Fruit fly (Drosophila melanogaster) whole organism, prepupa: ENCODE results near the gene CG11454.

Source experiments
- CG10631 ChIP-seq: fragments of 200-800 bp; sonication (Bioruptor generic); optimal IDR thresholded peaks from 2 replicates; lab custom pipeline; 2016; ENCODE audit warnings: missing biosample characterization, missing genetic modification characterization
- CG10669 ChIP-seq: fragments of 200-800 bp; sonication (Bioruptor generic); optimal IDR thresholded peaks from 3 replicates; lab custom pipeline; 2018; ENCODE audit warnings: missing biosample characterization, mild to moderate bottlenecking, missing genetic modification characterization, moderate library complexity
- CG11762 ChIP-seq: fragments of 200-800 bp; sonication (Bioruptor generic); optimal IDR thresholded peaks from 3 replicates; lab custom pipeline; 2016; ENCODE audit warnings: missing biosample characterization, missing genetic modification characterization; ENCODE audit not compliant: insufficient read depth
- CG16779 ChIP-seq: fragments of 200-800 bp; sonication (Bioruptor generic); optimal IDR thresholded peaks from 3 replicates; lab custom pipeline; 2017; ENCODE audit warnings: missing biosample characterization, mild to moderate bottlenecking, missing genetic modification characterization
- CG31627 ChIP-seq: fragments of 200-800 bp; sonication (Bioruptor generic); optimal IDR thresholded peaks from 3 replicates; lab custom pipeline; 2016; ENCODE audit warnings: missing biosample characterization, missing genetic modification characterization
- CG32006 ChIP-seq: fragments of 200-800 bp; sonication (Bioruptor generic); optimal IDR thresholded peaks from 3 replicates; lab custom pipeline; 2017; ENCODE audit warnings: missing biosample characterization, mild to moderate bottlenecking, missing genetic modification characterization
- CG34406 ChIP-seq: fragments of 200-800 bp; sonication (Bioruptor generic); optimal IDR thresholded peaks from 3 replicates; lab custom pipeline; 2016; ENCODE audit warnings: missing biosample characterization, missing genetic modification characterization
- CG3919 ChIP-seq: fragments of 200-800 bp; sonication (Bioruptor generic); optimal IDR thresholded peaks from 3 replicates; lab custom pipeline; 2016; ENCODE audit warnings: missing biosample characterization, missing genetic modification characterization
- CG4318 ChIP-seq: fragments of 200-800 bp; sonication (Bioruptor generic); optimal IDR thresholded peaks from 3 replicates; lab custom pipeline; 2017; ENCODE audit warnings: missing biosample characterization, mild to moderate bottlenecking, missing genetic modification characterization
- CG6163 ChIP-seq: fragments of 200-800 bp; sonication (Bioruptor generic); IDR thresholded peaks from 3 replicates; pipeline ENCODE4 v1.3.6; 2022; ENCODE audit warnings: missing biosample characterization, missing genetic modification characterization
- CG6276 ChIP-seq: fragments of 200-800 bp; sonication (Bioruptor generic); optimal IDR thresholded peaks from 2 replicates; lab custom pipeline; 2017; ENCODE audit warnings: missing biosample characterization, mild to moderate bottlenecking, missing genetic modification characterization
- CG6792 ChIP-seq: fragments of 200-800 bp; sonication (Bioruptor generic); optimal IDR thresholded peaks from 3 replicates; lab custom pipeline; 2016; ENCODE audit warnings: missing biosample characterization, missing genetic modification characterization
- CG6808 ChIP-seq: fragments of 200-800 bp; sonication (Bioruptor generic); optimal IDR thresholded peaks from 3 replicates; lab custom pipeline; 2017; ENCODE audit warnings: missing biosample characterization, missing genetic modification characterization, mild to moderate bottlenecking, moderate library complexity, missing genetic modification reagents
- CG6854 ChIP-seq: fragments of 200-800 bp; sonication (Bioruptor generic); optimal IDR thresholded peaks from 2 replicates; lab custom pipeline; 2017; ENCODE audit warnings: missing biosample characterization, mild to moderate bottlenecking, missing genetic modification characterization
- CG7368 ChIP-seq: fragments of 200-800 bp; sonication (Bioruptor generic); optimal IDR thresholded peaks from 3 replicates; lab custom pipeline; 2016; ENCODE audit warnings: missing biosample characterization, missing genetic modification characterization
- CG8119 ChIP-seq: fragments of 200-800 bp; sonication (Bioruptor generic); IDR thresholded peaks from 3 replicates; pipeline ENCODE4 v1.3.6; 2022; ENCODE audit warnings: missing biosample characterization, missing genetic modification characterization
- CG8632 ChIP-seq: fragments of 200-800 bp; sonication (Bioruptor generic); optimal IDR thresholded peaks from 3 replicates; lab custom pipeline; 2016; ENCODE audit warnings: missing biosample characterization, missing genetic modification characterization
- CG9139 ChIP-seq: fragments of 200-800 bp; sonication (Bioruptor generic); optimal IDR thresholded peaks from 3 replicates; lab custom pipeline; 2017; ENCODE audit warnings: missing biosample characterization, mild to moderate bottlenecking, missing genetic modification characterization
- Eip75B ChIP-seq: fragments of 200-800 bp; sonication (Bioruptor generic); optimal IDR thresholded peaks from 3 replicates; lab custom pipeline; 2016; ENCODE audit warnings: missing biosample characterization, missing genetic modification characterization
- Eip78C ChIP-seq: fragments of 200-800 bp; sonication (Bioruptor generic); peaks from one replicate; lab custom pipeline; 2016; ENCODE audit warnings: missing biosample characterization, missing genetic modification characterization
- Eip93F ChIP-seq: fragments of 200-800 bp; sonication (Bioruptor generic); optimal IDR thresholded peaks from 2 replicates; lab custom pipeline; 2016; ENCODE audit warnings: missing biosample characterization, mild to moderate bottlenecking, missing genetic modification characterization
- Ets21C ChIP-seq: fragments of 200-800 bp; sonication (Bioruptor generic); optimal IDR thresholded peaks from 3 replicates; lab custom pipeline; 2016; ENCODE audit warnings: missing biosample characterization, missing genetic modification characterization
- Ets96B ChIP-seq: fragments of 200-800 bp; optimal IDR thresholded peaks from 2 replicates; lab custom pipeline; 2019; ENCODE audit warnings: missing biosample characterization, mild to moderate bottlenecking, missing genetic modification characterization, moderate library complexity
- Gug ChIP-seq: fragments of 200-800 bp; sonication (Bioruptor generic); IDR thresholded peaks from 2 replicates; pipeline ENCODE4 v1.3.6; 2022; ENCODE audit warnings: missing biosample characterization, missing genetic modification characterization
- Lpt ChIP-seq: fragments of 200-800 bp; sonication (Bioruptor generic); optimal IDR thresholded peaks from 3 replicates; lab custom pipeline; 2016; ENCODE audit warnings: missing biosample characterization, missing genetic modification characterization
- Met ChIP-seq: fragments of 200-800 bp; sonication (Bioruptor generic); optimal IDR thresholded peaks from 3 replicates; lab custom pipeline; 2016; ENCODE audit warnings: missing biosample characterization, missing genetic modification characterization
- OdsH ChIP-seq: fragments of 200-800 bp; sonication (Bioruptor generic); optimal IDR thresholded peaks from 3 replicates; lab custom pipeline; 2016; ENCODE audit warnings: missing biosample characterization, missing genetic modification characterization
- Smox ChIP-seq: fragments of 200-800 bp; sonication (Bioruptor generic); optimal IDR thresholded peaks from 3 replicates; lab custom pipeline; 2016; ENCODE audit warnings: missing biosample characterization, missing genetic modification characterization
- Sox102F ChIP-seq: fragments of 200-800 bp; sonication (Bioruptor generic); optimal IDR thresholded peaks from 2 replicates; lab custom pipeline; 2016; ENCODE audit warnings: missing biosample characterization, mild to moderate bottlenecking, missing genetic modification characterization
- Sox14 ChIP-seq: fragments of 200-800 bp; sonication (Bioruptor generic); optimal IDR thresholded peaks from 3 replicates; lab custom pipeline; 2016; ENCODE audit warnings: missing biosample characterization, missing genetic modification characterization
- achi ChIP-seq: fragments of 200-800 bp; sonication (Bioruptor generic); optimal IDR thresholded peaks from 3 replicates; lab custom pipeline; 2016; ENCODE audit warnings: missing biosample characterization, missing genetic modification characterization
- acj6 ChIP-seq: fragments of 200-800 bp; sonication (Bioruptor generic); optimal IDR thresholded peaks from 3 replicates; lab custom pipeline; 2016; ENCODE audit warnings: missing biosample characterization, missing genetic modification characterization
- cyc ChIP-seq: fragments of 200-800 bp; sonication (Bioruptor generic); optimal IDR thresholded peaks from 3 replicates; lab custom pipeline; 2016; ENCODE audit warnings: missing biosample characterization, missing genetic modification characterization
- dac ChIP-seq: fragments of 200-800 bp; sonication (Bioruptor generic); optimal IDR thresholded peaks from 2 replicates; lab custom pipeline; 2017; ENCODE audit warnings: missing biosample characterization, mild to moderate bottlenecking, missing genetic modification characterization
- dsx ChIP-seq: fragments of 200-800 bp; optimal IDR thresholded peaks from 3 replicates; lab custom pipeline; 2019; ENCODE audit warnings: missing biosample characterization, mild to moderate bottlenecking, missing genetic modification characterization, moderate library complexity; ENCODE audit not compliant: poor library complexity, severe bottlenecking
- esn ChIP-seq: fragments of 200-800 bp; sonication (Bioruptor generic); optimal IDR thresholded peaks from 2 replicates; lab custom pipeline; 2016; ENCODE audit warnings: missing biosample characterization, mild to moderate bottlenecking, missing genetic modification characterization, moderate library complexity
- fd59A ChIP-seq: fragments of 200-800 bp; sonication (Bioruptor generic); optimal IDR thresholded peaks from 2 replicates; lab custom pipeline; 2017; ENCODE audit warnings: missing biosample characterization, mild to moderate bottlenecking, missing genetic modification characterization, missing genetic modification reagents
- fkh ChIP-seq: fragments of 200-800 bp; sonication (Bioruptor generic); optimal IDR thresholded peaks from 3 replicates; lab custom pipeline; 2017; ENCODE audit warnings: missing biosample characterization, mild to moderate bottlenecking, missing genetic modification characterization, moderate library complexity
- lz ChIP-seq: fragments of 200-800 bp; sonication (Bioruptor generic); optimal IDR thresholded peaks from 3 replicates; lab custom pipeline; 2016; ENCODE audit warnings: missing biosample characterization, missing genetic modification characterization
- net ChIP-seq: fragments of 200-800 bp; sonication (Bioruptor generic); optimal IDR thresholded peaks from 3 replicates; lab custom pipeline; 2016; ENCODE audit warnings: missing biosample characterization, missing genetic modification characterization
- salr ChIP-seq, 2 experiments: fragments of 200-800 bp; sonication (Bioruptor generic); optimal IDR thresholded peaks; 3 replicates each; lab custom pipeline; 2016 to 2018; ENCODE audit warnings: missing biosample characterization in 2 of 2, missing genetic modification characterization in 2 of 2, mild to moderate bottlenecking in 1 of 2
- spab ChIP-seq: fragments of 200-800 bp; sonication (Bioruptor generic); optimal IDR thresholded peaks from 2 replicates; lab custom pipeline; 2017; ENCODE audit warnings: missing biosample characterization, mild to moderate bottlenecking, missing genetic modification characterization, missing genetic modification reagents
- svp ChIP-seq: fragments of 200-800 bp; sonication (Bioruptor generic); peaks from one replicate; lab custom pipeline; 2016; ENCODE audit warnings: missing biosample characterization, missing genetic modification characterization
- vri ChIP-seq: fragments of 200-800 bp; sonication (Bioruptor generic); optimal IDR thresholded peaks from 3 replicates; lab custom pipeline; 2016; ENCODE audit warnings: missing biosample characterization, mild to moderate bottlenecking, missing genetic modification characterization

Gene CG11454

DNA sequence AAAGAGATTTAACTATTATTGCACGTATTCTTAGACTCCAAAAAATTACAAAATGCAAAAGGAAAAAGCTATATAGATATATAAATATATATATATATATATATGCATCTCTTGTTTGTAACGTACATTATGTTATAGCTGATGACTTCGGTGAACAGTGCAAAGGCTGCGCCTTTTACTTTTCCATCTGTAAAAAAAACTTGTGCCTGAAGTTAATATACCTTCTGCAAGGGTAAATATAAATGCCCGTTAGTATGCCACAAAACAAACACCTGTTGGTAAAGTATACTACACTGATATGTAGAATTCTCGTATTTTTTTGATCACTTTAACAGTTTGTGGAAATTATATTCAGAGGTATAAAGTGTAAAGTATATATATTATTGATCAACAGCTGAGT lies 5.1 kb upstream of the CG11454 start:
- TF ChIP-seq Sox14 (no peak), CG10669 (GFP tag; lab: Kevin White, UChicago) (no peak), Eip78C (GFP tag; lab: Kevin White, UChicago) (peak; percentile 38), acj6 (GFP tag; lab: Kevin White, UChicago) (no peak), esn (GFP tag; lab: Kevin White, UChicago) (no peak), svp (GFP tag; lab: Kevin White, UChicago) (peak; percentile 16)

DNA sequence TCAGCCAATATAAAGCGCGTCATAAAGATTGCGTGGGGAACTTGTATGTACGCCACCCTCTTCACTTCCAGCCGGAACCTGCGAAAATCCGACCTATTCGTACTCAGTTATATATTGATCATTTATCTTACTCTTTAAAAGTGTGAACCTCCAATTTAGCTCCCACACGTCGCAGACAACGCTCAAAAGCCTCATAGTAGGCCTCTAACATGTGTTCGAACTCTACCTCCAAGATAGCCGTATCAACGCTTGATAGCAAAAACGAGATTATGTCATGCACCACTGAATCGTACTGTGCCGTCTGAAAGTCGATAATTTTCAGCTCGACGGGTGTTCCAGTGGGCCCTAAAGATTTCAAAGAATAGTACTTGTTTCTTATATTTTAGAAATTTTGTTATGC lies 3.5 kb upstream of the CG11454 start:
- TF ChIP-seq dsx (no peak), vri (peak; percentile 90), CG3919 (GFP tag; lab: Kevin White, UChicago) (no peak), CG6792 (GFP tag; lab: Kevin White, UChicago) (no peak), achi (GFP tag; lab: Kevin White, UChicago) (no peak), fkh (GFP tag; lab: Kevin White, UChicago) (no peak), CG34406 (no peak), salr (GFP tag; optimal IDR thresholded peaks at IDR 0.05; lab: Kevin White, UChicago) (no peak), OdsH (no peak), CG31627 (GFP tag; lab: Kevin White, UChicago) (no peak), Ets96B (tag; lab: Kevin White, UChicago) (no peak), fd59A (GFP tag; lab: Kevin White, UChicago) (no peak), CG10631 (GFP tag; lab: Kevin White, UChicago) (peak; percentile 3), net (GFP tag; lab: Kevin White, UChicago) (no peak), Met (GFP tag; lab: Kevin White, UChicago) (peak; percentile 21), spab (GFP tag; lab: Kevin White, UChicago) (no peak), Ets21C (GFP tag; lab: Kevin White, UChicago) (no peak), lz (no peak), CG32006 (GFP tag; lab: Kevin White, UChicago) (no peak), CG7368 (no peak), CG8119 (GFP tag; lab: Robert Waterston, UW) (no peak), CG6276 (GFP tag; lab: Kevin White, UChicago) (no peak), Smox (GFP tag; lab: Kevin White, UChicago) (no peak), esn (GFP tag; lab: Kevin White, UChicago) (no peak), CG6808 (GFP tag; lab: Kevin White, UChicago) (no peak), CG6163 (GFP tag; lab: Robert Waterston, UW) (no peak), CG9139 (GFP tag; lab: Kevin White, UChicago) (no peak), cyc (GFP tag; lab: Kevin White, UChicago) (no peak), CG8632 (no peak), dac (GFP tag; lab: Kevin White, UChicago) (no peak), CG11762 (GFP tag; lab: Kevin White, UChicago) (no peak), CG16779 (tag; lab: Kevin White, UChicago) (no peak), Eip93F (GFP tag; lab: Kevin White, UChicago) (no peak), Gug (GFP tag; lab: Robert Waterston, UW) (no peak), Eip78C (GFP tag; lab: Kevin White, UChicago) (peak; percentile 19), svp (GFP tag; lab: Kevin White, UChicago) (peak; percentile 61), Lpt (GFP tag; lab: Kevin White, UChicago) (no peak), Sox102F (no peak), Eip75B (GFP tag; lab: Kevin White, UChicago) (no peak), CG6854 (GFP tag; lab: Kevin White, UChicago) (no peak), CG4318 (GFP tag; lab: Kevin White, UChicago) (no peak)
